Worm (Caenorhabditis elegans) whole organism, L4 larva: ENCODE data around the gene gpc-1.

Source experiments
- D1046.2 ChIP-seq: fragments of 200-800 bp; sonication (Bioruptor generic); IDR thresholded peaks from 2 replicates; pipeline ENCODE4 v1.3.6; 2022; ENCODE audit warnings: missing genetic modification characterization, missing compliant biosample characterization
- F10B5.3 ChIP-seq: sonication (generic microtip); optimal IDR thresholded peaks from 2 replicates; lab custom pipeline; 2016; ENCODE audit warnings: mild to moderate bottlenecking, missing genetic modification characterization, missing compliant biosample characterization
- F26F4.8 ChIP-seq: fragments of 200-800 bp; sonication (Bioruptor generic); conservative IDR thresholded peaks from 2 replicates; pipeline ENCODE4 v1.3.6; 2022; ENCODE audit warnings: missing genetic modification characterization, missing compliant biosample characterization
- F44E2.7 ChIP-seq: fragments of 200-800 bp; sonication (Bioruptor generic); IDR thresholded peaks from 2 replicates; pipeline ENCODE4 v2.1.2; 2022; ENCODE audit warnings: missing genetic modification characterization, missing compliant biosample characterization
- R02D3.7 ChIP-seq: fragments of 150-350 bp; sonication (generic microtip); optimal IDR thresholded peaks from 3 replicates; lab custom pipeline; 2014; ENCODE audit warnings: missing biosample characterization, missing genetic modification characterization
- Y5F2A.4 ChIP-seq: fragments of 200-800 bp; sonication (Bioruptor generic); optimal IDR thresholded peaks from 2 replicates; lab custom pipeline; 2018; ENCODE audit warnings: mild to moderate bottlenecking, missing genetic modification characterization, missing compliant biosample characterization
- Y75B8A.6 ChIP-seq: fragments of 200-800 bp; sonication (Bioruptor generic); IDR thresholded peaks from 2 replicates; pipeline ENCODE4 v1.3.6; 2022; ENCODE audit warnings: missing genetic modification reagents, missing genetic modification characterization, missing compliant biosample characterization
- aly-2 ChIP-seq: sonication (generic microtip); optimal IDR thresholded peaks from 2 replicates; lab custom pipeline; 2018; ENCODE audit warnings: missing biosample characterization, missing genetic modification characterization
- attf-4 ChIP-seq: sonication (generic microtip); optimal IDR thresholded peaks from 3 replicates; lab custom pipeline; 2017; ENCODE audit warnings: missing biosample characterization, missing genetic modification characterization
- ceh-32 ChIP-seq: sonication (generic microtip); optimal IDR thresholded peaks from 2 replicates; lab custom pipeline; 2016; ENCODE audit warnings: mild to moderate bottlenecking, missing genetic modification characterization, missing compliant biosample characterization; ENCODE audit not compliant: poor library complexity
- cey-2 ChIP-seq: sonication (generic microtip); optimal IDR thresholded peaks from 3 replicates; lab custom pipeline; 2017; ENCODE audit warnings: missing genetic modification characterization, mild to moderate bottlenecking, missing compliant biosample characterization, antibody characterized with exemption, borderline replicate concordance; ENCODE audit not compliant: insufficient read depth
- ctbp-1 ChIP-seq: fragments of 200-800 bp; sonication (Bioruptor generic); IDR thresholded peaks from 2 replicates; pipeline ENCODE4 v1.3.6; 2022; ENCODE audit warnings: missing genetic modification reagents, missing genetic modification characterization, missing compliant biosample characterization
- daf-12 ChIP-seq: fragments of 150-350 bp; optimal IDR thresholded peaks from 2 replicates; lab custom pipeline; 2014; ENCODE audit warnings: missing biosample characterization, missing genetic modification reagents, missing genetic modification characterization
- dmd-9 ChIP-seq: fragments of 200-800 bp; sonication (Bioruptor generic); IDR thresholded peaks from 2 replicates; pipeline ENCODE4 v1.3.6; 2022; ENCODE audit warnings: missing genetic modification reagents, missing genetic modification characterization, missing compliant biosample characterization
- duxl-1 ChIP-seq: sonication (generic microtip); optimal IDR thresholded peaks from 2 replicates; lab custom pipeline; 2016; ENCODE audit warnings: mild to moderate bottlenecking, missing genetic modification characterization, moderate library complexity, missing compliant biosample characterization; ENCODE audit not compliant: poor library complexity
- dve-1 ChIP-seq: sonication (generic microtip); optimal IDR thresholded peaks from 2 replicates; lab custom pipeline; 2017; ENCODE audit warnings: antibody characterized with exemption, mild to moderate bottlenecking, missing genetic modification characterization, missing compliant biosample characterization; ENCODE audit not compliant: insufficient read depth
- egl-43 ChIP-seq: fragments of 200-800 bp; sonication (Bioruptor generic); IDR thresholded peaks from 2 replicates; pipeline ENCODE4 v1.3.6; 2022; ENCODE audit warnings: missing genetic modification reagents, missing genetic modification characterization, missing compliant biosample characterization
- fkh-10 ChIP-seq: fragments of 150-350 bp; optimal IDR thresholded peaks from 2 replicates; lab custom pipeline; 2014; ENCODE audit warnings: missing biosample characterization, missing genetic modification reagents, missing genetic modification characterization
- fos-1 ChIP-seq: fragments of 150-350 bp; optimal IDR thresholded peaks from 2 replicates; lab custom pipeline; 2014; ENCODE audit warnings: missing biosample characterization, missing genetic modification characterization
- hif-1 ChIP-seq, 2 experiments: sonication (generic microtip); optimal IDR thresholded peaks; 2 replicates each; lab custom pipeline; 2016 to 2017; ENCODE audit warnings: missing compliant biosample characterization in 2 of 2, missing genetic modification characterization in 2 of 2, missing genetic modification reagents in 2 of 2, missing genotype in 2 of 2, mild to moderate bottlenecking in 1 of 2
- hlh-11 ChIP-seq: fragments of 200-800 bp; sonication (Bioruptor generic); optimal IDR thresholded peaks from 2 replicates; lab custom pipeline; 2018; ENCODE audit warnings: mild to moderate bottlenecking, missing genetic modification characterization, missing compliant biosample characterization
- hlh-30 ChIP-seq: sonication (generic microtip); optimal IDR thresholded peaks from 2 replicates; lab custom pipeline; 2017; ENCODE audit warnings: antibody characterized with exemption, mild to moderate bottlenecking, missing genetic modification characterization, missing compliant biosample characterization; ENCODE audit not compliant: insufficient read depth
- hmg-1.1 ChIP-seq: fragments of 200-800 bp; sonication (Bioruptor generic); IDR thresholded peaks from 2 replicates; pipeline ENCODE4 v1.3.6; 2022; ENCODE audit warnings: missing genetic modification reagents, missing genetic modification characterization, missing compliant biosample characterization
- lin-13 ChIP-seq: fragments of 150-350 bp; optimal IDR thresholded peaks from 2 replicates; lab custom pipeline; 2014; ENCODE audit warnings: missing biosample characterization, missing genetic modification reagents, missing genetic modification characterization
- lin-29 ChIP-seq: fragments of 200-800 bp; sonication (Bioruptor generic); IDR thresholded peaks from 2 replicates; pipeline ENCODE4 v1.3.6; 2022; ENCODE audit warnings: missing genetic modification reagents, missing genetic modification characterization, missing compliant biosample characterization
- lir-3 ChIP-seq: sonication (generic microtip); optimal IDR thresholded peaks from 2 replicates; lab custom pipeline; 2016; ENCODE audit warnings: mild to moderate bottlenecking, missing genetic modification characterization, missing compliant biosample characterization
- lsy-2 ChIP-seq, 2 experiments: fragments of 150-350 bp in 1 of 2; sonication (generic microtip) in 1 of 2; optimal IDR thresholded peaks; 2 replicates each; lab custom pipeline; 2014 to 2017; ENCODE audit warnings: missing biosample characterization in 2 of 2, missing genetic modification characterization in 2 of 2
- mdl-1 ChIP-seq, 2 experiments: fragments of 150-350 bp in 1 of 2; sonication (generic microtip) in 1 of 2; optimal IDR thresholded peaks; 2 replicates each; lab custom pipeline; 2014 to 2017; ENCODE audit warnings: missing biosample characterization in 2 of 2, missing genetic modification characterization in 2 of 2
- mep-1 ChIP-seq: fragments of 150-350 bp; sonication (generic microtip); optimal IDR thresholded peaks from 3 replicates; lab custom pipeline; 2014; ENCODE audit warnings: missing biosample characterization, missing genetic modification characterization
- mxl-2 ChIP-seq: fragments of 200-800 bp; sonication (Bioruptor generic); conservative IDR thresholded peaks from 2 replicates; pipeline ENCODE4 v1.3.6; 2022; ENCODE audit warnings: missing genetic modification reagents, missing genetic modification characterization, missing compliant biosample characterization
- nhr-102 ChIP-seq: sonication (generic microtip); optimal IDR thresholded peaks from 2 replicates; lab custom pipeline; 2016; ENCODE audit warnings: mild to moderate bottlenecking, missing genetic modification characterization, moderate library complexity, missing compliant biosample characterization
- nhr-41 ChIP-seq: fragments of 200-800 bp; sonication (Bioruptor generic); IDR thresholded peaks from 2 replicates; pipeline ENCODE4 v1.3.6; 2022; ENCODE audit warnings: missing genetic modification reagents, missing genetic modification characterization, missing compliant biosample characterization
- nhr-76 ChIP-seq: fragments of 150-350 bp; optimal IDR thresholded peaks from 2 replicates; lab custom pipeline; 2014; ENCODE audit warnings: missing biosample characterization, missing genetic modification characterization
- nhr-77 ChIP-seq: fragments of 150-350 bp; optimal IDR thresholded peaks from 2 replicates; lab custom pipeline; 2014; ENCODE audit warnings: missing biosample characterization, missing genetic modification characterization
- pha-4 ChIP-seq, 2 experiments: fragments of 150-350 bp in 1 of 2; fragments of 200-800 bp in 1 of 2; sonication (Bioruptor generic) in 1 of 2; IDR thresholded peaks in 1 of 2; optimal IDR thresholded peaks in 1 of 2; 2 replicates each; pipeline versions ENCODE4 v1.3.6 to Lab custom; 2014 to 2022; ENCODE audit warnings: missing genetic modification characterization in 2 of 2, missing genetic modification reagents in 2 of 2, missing biosample characterization in 1 of 2, missing compliant biosample characterization in 1 of 2
- php-3 ChIP-seq: fragments of 200-800 bp; sonication (Bioruptor generic); IDR thresholded peaks from 2 replicates; pipeline ENCODE4 v1.3.6; 2022; ENCODE audit warnings: missing genetic modification reagents, missing genetic modification characterization, missing compliant biosample characterization
- pqm-1 ChIP-seq: sonication (generic microtip); optimal IDR thresholded peaks from 2 replicates; lab custom pipeline; 2017; ENCODE audit warnings: missing biosample characterization, missing genetic modification characterization
- saeg-2 ChIP-seq: fragments of 200-800 bp; sonication (Bioruptor generic); IDR thresholded peaks from 2 replicates; pipeline ENCODE4 v1.3.6; 2022; ENCODE audit warnings: missing genetic modification reagents, missing genetic modification characterization, missing compliant biosample characterization
- snpc-1.2 ChIP-seq: fragments of 200-800 bp; sonication (Bioruptor generic); IDR thresholded peaks from 2 replicates; pipeline ENCODE4 v1.3.6; 2022; ENCODE audit warnings: missing genetic modification reagents, missing genetic modification characterization, missing compliant biosample characterization
- spr-1 ChIP-seq: sonication (generic microtip); optimal IDR thresholded peaks from 2 replicates; lab custom pipeline; 2016; ENCODE audit warnings: mild to moderate bottlenecking, missing genetic modification characterization, missing compliant biosample characterization
- spr-3 ChIP-seq: fragments of 200-800 bp; sonication (Bioruptor generic); optimal IDR thresholded peaks from 2 replicates; lab custom pipeline; 2018; ENCODE audit warnings: mild to moderate bottlenecking, missing genetic modification characterization, missing compliant biosample characterization
- tag-97 ChIP-seq: fragments of 200-800 bp; sonication (Bioruptor generic); IDR thresholded peaks from 2 replicates; pipeline ENCODE4 v1.3.6; 2022; ENCODE audit warnings: missing genetic modification characterization, missing compliant biosample characterization
- tra-1 ChIP-seq: fragments of 200-800 bp; sonication (Bioruptor generic); IDR thresholded peaks from 2 replicates; pipeline ENCODE4 v1.3.6; 2022; ENCODE audit warnings: missing genetic modification reagents, missing genetic modification characterization, missing compliant biosample characterization
- unc-130 ChIP-seq: sonication (generic microtip); optimal IDR thresholded peaks from 2 replicates; lab custom pipeline; 2016; ENCODE audit warnings: missing genetic modification reagents, missing genetic modification characterization, missing compliant biosample characterization
- unc-62 ChIP-seq, 3 experiments: fragments of 150-350 bp in 1 of 3; sonication (generic microtip); optimal IDR thresholded peaks in 2 of 3; peaks in 1 of 3; 1 replicate in 1 of 3; 2 replicates in 2 of 3; lab custom pipeline; 2014 to 2017; ENCODE audit warnings: missing biosample characterization in 3 of 3, missing genetic modification characterization in 3 of 3, missing genetic modification reagents in 3 of 3, missing genotype in 1 of 3
- vab-7 ChIP-seq: fragments of 200-800 bp; sonication (Bioruptor generic); IDR thresholded peaks from 2 replicates; pipeline ENCODE4 v1.3.6; 2022; ENCODE audit warnings: missing genetic modification reagents, missing genetic modification characterization, missing compliant biosample characterization
- zfp-2 ChIP-seq: sonication (generic microtip); optimal IDR thresholded peaks from 2 replicates; lab custom pipeline; 2016; ENCODE audit warnings: mild to moderate bottlenecking, missing genetic modification characterization, missing compliant biosample characterization
- zip-11 ChIP-seq: fragments of 200-800 bp; sonication (Bioruptor generic); IDR thresholded peaks from 2 replicates; pipeline ENCODE4 v1.3.6; 2022; ENCODE audit warnings: missing genetic modification characterization, missing compliant biosample characterization
- zip-2 ChIP-seq: fragments of 150-350 bp; optimal IDR thresholded peaks from 2 replicates; lab custom pipeline; 2014; ENCODE audit warnings: missing biosample characterization, missing genetic modification characterization

Gene gpc-1

ce11 chrX:12860711-12861287 lies 24.0 kb downstream of the gpc-1 start, which contains the start of gene T14G8.3 (continued):
- TF ChIP-seq ceh-32 (tag; lab: Kevin White, UChicago) = no peak
- no peak for TF ChIP-seq lin-13 (GFP tag; lab: Kevin White, UChicago)
- TF ChIP-seq spr-3 (GFP tag; lab: Kevin White, UChicago) = no peak
- no peak for TF ChIP-seq saeg-2 (GFP tag; lab: Robert Waterston, UW)
- no peak for TF ChIP-seq fkh-10
- TF ChIP-seq dmd-9 (GFP tag; lab: Robert Waterston, UW) = no peak
- TF ChIP-seq tra-1 (GFP tag; lab: Robert Waterston, UW) = no peak
- no peak for TF ChIP-seq F10B5.3 (tag; lab: Kevin White, UChicago)
- no peak for TF ChIP-seq mxl-2
- TF ChIP-seq lsy-2 (tag; optimal IDR thresholded peaks at IDR 0.05; lab: Kevin White, UChicago) = peak in 1 of 2 experiments; percentile 75
- TF ChIP-seq ctbp-1 (GFP tag; lab: Robert Waterston, UW) = no peak
- no peak for TF ChIP-seq lir-3
- TF ChIP-seq unc-130 (GFP tag; lab: Kevin White, UChicago) = no peak
- no peak for TF ChIP-seq egl-43 (GFP tag; lab: Robert Waterston, UW)
- TF ChIP-seq nhr-77 (tag; lab: Kevin White, UChicago) = peak; percentile 52
- no peak for TF ChIP-seq Y5F2A.4
- no peak for TF ChIP-seq hmg-1.1
- TF ChIP-seq mdl-1 (tag; optimal IDR thresholded peaks at IDR 0.05; lab: Kevin White, UChicago) = peak in 1 of 2 experiments; percentile 41
- TF ChIP-seq vab-7 (GFP tag; lab: Robert Waterston, UW) = no peak
- TF ChIP-seq dve-1 = peak; percentile 69
- no peak for TF ChIP-seq F44E2.7
- TF ChIP-seq pha-4 (GFP tag; IDR thresholded peaks at IDR 0.05; lab: Robert Waterston, UW) = no peak
- TF ChIP-seq pha-4 (tag; optimal IDR thresholded peaks at IDR 0.05; lab: Kevin White, UChicago) = no peak
- no peak for TF ChIP-seq D1046.2 (GFP tag; lab: Robert Waterston, UW)
- no peak for TF ChIP-seq zip-11 (GFP tag; lab: Robert Waterston, UW)
- TF ChIP-seq cey-2 (tag; lab: Kevin White, UChicago) = no peak
- no peak for TF ChIP-seq fos-1
- TF ChIP-seq php-3 (GFP tag; lab: Robert Waterston, UW) = no peak
- no peak for TF ChIP-seq unc-62 (GFP tag; optimal IDR thresholded peaks at IDR 0.05 in 1 of 2; lab: Kevin White, UChicago)
- TF ChIP-seq unc-62 (tag; optimal IDR thresholded peaks at IDR 0.05; lab: Kevin White, UChicago) = no peak
- TF ChIP-seq duxl-1 (tag; lab: Kevin White, UChicago) = no peak
- TF ChIP-seq Y75B8A.6 (GFP tag; lab: Robert Waterston, UW) = no peak
- no peak for TF ChIP-seq zfp-2 (tag; lab: Kevin White, UChicago)
- TF ChIP-seq hlh-11 (tag; lab: Kevin White, UChicago) = peak; percentile 68
- no peak for TF ChIP-seq aly-2
- peak; percentile 7 for TF ChIP-seq pqm-1 (tag; lab: Kevin White, UChicago)
- no peak for TF ChIP-seq nhr-76 (tag; lab: Kevin White, UChicago)
- TF ChIP-seq snpc-1.2 = no peak
- peak; percentile 6 for TF ChIP-seq spr-1 (tag; lab: Kevin White, UChicago)
- TF ChIP-seq nhr-102 (tag; lab: Kevin White, UChicago) = peak; percentile 23
- TF ChIP-seq zip-2 (tag; lab: Kevin White, UChicago) = no peak
- TF ChIP-seq hif-1 (tag; optimal IDR thresholded peaks at IDR 0.05; lab: Kevin White, UChicago) = no peak
- no peak for TF ChIP-seq nhr-41 (GFP tag; lab: Robert Waterston, UW)
- no peak for TF ChIP-seq lin-29 (GFP tag; lab: Robert Waterston, UW)
- TF ChIP-seq F26F4.8 (GFP tag; lab: Robert Waterston, UW) = no peak
- no peak for TF ChIP-seq tag-97 (GFP tag; lab: Robert Waterston, UW)
- peak; percentile 39 for TF ChIP-seq hlh-30
- TF ChIP-seq R02D3.7 (tag; lab: Kevin White, UChicago) = no peak
- no peak for TF ChIP-seq attf-4 (tag; lab: Kevin White, UChicago)
- TF ChIP-seq daf-12 (tag; lab: Kevin White, UChicago) = no peak
- TF ChIP-seq mep-1 (tag; lab: Kevin White, UChicago) = peak; percentile 83
